Worm (Caenorhabditis elegans) whole organism, late embryonic: ENCODE measurements around the gene T04A8.18.
A peak's percentile ranks its signal among the peaks of the same experiment; 100 is the strongest.

Source experiments
- T23F11.4 ChIP-seq: fragments of 200-800 bp; sonication (Bioruptor generic); optimal IDR thresholded peaks from 2 replicates; lab custom pipeline; 2018; ENCODE audit warnings: mild to moderate bottlenecking, missing genetic modification characterization, missing compliant biosample characterization
- ama-1 ChIP-seq: fragments of 150-350 bp; optimal IDR thresholded peaks from 2 replicates; lab custom pipeline; 2014
- ceh-18 ChIP-seq: sonication (generic microtip); optimal IDR thresholded peaks from 2 replicates; lab custom pipeline; 2016; ENCODE audit warnings: missing genetic modification characterization, missing compliant biosample characterization
- hlh-13 ChIP-seq: fragments of 200-800 bp; sonication (Bioruptor generic); optimal IDR thresholded peaks from 2 replicates; lab custom pipeline; 2018; ENCODE audit warnings: mild to moderate bottlenecking, missing genetic modification characterization, missing compliant biosample characterization
- lin-11 ChIP-seq: fragments of 200-800 bp; sonication (Bioruptor generic); optimal IDR thresholded peaks from 2 replicates; lab custom pipeline; 2018; ENCODE audit warnings: mild to moderate bottlenecking, missing genetic modification characterization, missing compliant biosample characterization
- madf-2 ChIP-seq: sonication (generic microtip); optimal IDR thresholded peaks from 2 replicates; lab custom pipeline; 2017; ENCODE audit warnings: missing genetic modification characterization, missing compliant biosample characterization
- pat-9 ChIP-seq: fragments of 200-800 bp; sonication (Bioruptor generic); optimal IDR thresholded peaks from 2 replicates; lab custom pipeline; 2018; ENCODE audit warnings: mild to moderate bottlenecking, missing genetic modification characterization, moderate library complexity, missing compliant biosample characterization
- pqm-1 ChIP-seq: sonication (generic microtip); optimal IDR thresholded peaks from 2 replicates; lab custom pipeline; 2016; ENCODE audit warnings: missing genetic modification characterization, missing compliant biosample characterization
- ref-2 ChIP-seq: sonication (generic microtip); optimal IDR thresholded peaks from 2 replicates; lab custom pipeline; 2016; ENCODE audit warnings: missing genetic modification characterization, missing compliant biosample characterization
- unc-3 ChIP-seq, 2 experiments: fragments of 200-800 bp in 1 of 2; sonication (Bioruptor generic) in 1 of 2; sonication (generic microtip) in 1 of 2; conservative IDR thresholded peaks in 1 of 2; optimal IDR thresholded peaks in 1 of 2; 2 replicates each; pipeline versions ENCODE4 v1.3.6 to Lab custom; 2016 to 2022; ENCODE audit warnings: missing compliant biosample characterization in 2 of 2, missing genetic modification characterization in 2 of 2, missing genetic modification reagents in 1 of 2
- unc-86 ChIP-seq: sonication (generic microtip); optimal IDR thresholded peaks from 2 replicates; lab custom pipeline; 2016; ENCODE audit warnings: missing genetic modification characterization, missing compliant biosample characterization

DNA sequence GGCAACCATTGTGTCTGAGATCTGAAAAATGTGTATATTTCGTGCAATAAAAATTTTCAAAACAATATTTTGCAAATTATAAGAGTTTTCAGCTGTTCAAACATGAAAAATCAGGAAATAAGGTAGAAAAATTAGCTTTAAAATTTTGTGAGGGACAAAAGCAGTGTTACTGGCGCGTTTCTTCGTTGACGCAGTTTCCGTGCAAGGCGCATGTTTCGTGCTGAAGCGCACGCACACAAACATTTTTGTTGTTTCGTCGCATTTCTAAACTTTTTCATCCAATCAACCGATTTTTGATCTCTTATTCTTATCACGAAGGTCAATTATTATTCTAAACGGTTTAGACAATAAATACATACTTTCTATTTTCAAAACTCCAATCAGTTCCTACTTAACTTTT is 15.7 kb upstream of the T04A8.18 start, which contains the start of gene nifk-1:
- TF ChIP-seq pqm-1 (tag; lab: Kevin White, UChicago) (no peak), ama-1 (lab: Kevin White, UChicago) (no peak), ceh-18 (tag; lab: Kevin White, UChicago) (peak; percentile 14), lin-11 (tag; lab: Kevin White, UChicago) (no peak), T23F11.4 (GFP tag; lab: Kevin White, UChicago) (no peak), unc-3 (GFP tag; conservative IDR thresholded peaks at IDR 0.05; lab: Robert Waterston, UW) (no peak), unc-3 (tag; optimal IDR thresholded peaks at IDR 0.05; lab: Kevin White, UChicago) (no peak), hlh-13 (GFP tag; lab: Kevin White, UChicago) (no peak), pat-9 (tag; lab: Kevin White, UChicago) (no peak), ref-2 (tag; lab: Kevin White, UChicago) (no peak), madf-2 (no peak), unc-86 (tag; lab: Kevin White, UChicago) (no peak)
